Worm (Caenorhabditis elegans) whole organism, L1 larva: ENCODE results near the gene twk-12.

Experiments
- C04F5.9 ChIP-seq: sonication (generic microtip); optimal IDR thresholded peaks from 2 replicates; lab custom pipeline; 2016; ENCODE audit warnings: missing genetic modification characterization, missing compliant biosample characterization
- C34B4.2 ChIP-seq: sonication (generic microtip); optimal IDR thresholded peaks from 2 replicates; lab custom pipeline; 2017; ENCODE audit warnings: mild to moderate bottlenecking, missing genetic modification characterization, missing compliant biosample characterization
- Y116A8C.19 ChIP-seq: sonication (generic microtip); optimal IDR thresholded peaks from 2 replicates; lab custom pipeline; 2016; ENCODE audit warnings: missing compliant biosample characterization, missing genetic modification characterization, borderline replicate concordance
- aha-1 ChIP-seq: fragments of 150-350 bp; optimal IDR thresholded peaks from 2 replicates; lab custom pipeline; 2014; ENCODE audit warnings: missing biosample characterization, missing genetic modification characterization
- alr-1 ChIP-seq: fragments of 200-800 bp; sonication (Bioruptor generic); optimal IDR thresholded peaks from 2 replicates; lab custom pipeline; 2018; ENCODE audit warnings: borderline replicate concordance, mild to moderate bottlenecking, missing genetic modification characterization, missing compliant biosample characterization
- blmp-1 ChIP-seq: fragments of 150-350 bp; optimal IDR thresholded peaks from 2 replicates; lab custom pipeline; 2014; ENCODE audit warnings: missing biosample characterization, missing genetic modification characterization
- ceh-63 ChIP-seq: fragments of 200-800 bp; sonication (Bioruptor generic); optimal IDR thresholded peaks from 2 replicates; lab custom pipeline; 2018; ENCODE audit warnings: mild to moderate bottlenecking, missing genetic modification characterization, missing compliant biosample characterization
- ceh-82 ChIP-seq, 3 experiments: fragments of 150-350 bp in 1 of 3; sonication (generic microtip) in 2 of 3; optimal IDR thresholded peaks; 2 replicates each; lab custom pipeline; 2014 to 2017; ENCODE audit warnings: missing biosample characterization in 3 of 3, missing genetic modification characterization in 3 of 3
- ceh-88 ChIP-seq: fragments of 200-800 bp; sonication (Bioruptor generic); IDR thresholded peaks from 2 replicates; pipeline ENCODE4 v1.3.6; 2022; ENCODE audit warnings: missing genetic modification characterization, missing compliant biosample characterization
- ceh-90 ChIP-seq: sonication (generic microtip); optimal IDR thresholded peaks from 2 replicates; lab custom pipeline; 2016; ENCODE audit warnings: missing genetic modification characterization, missing compliant biosample characterization
- ces-1 ChIP-seq: fragments of 150-350 bp; optimal IDR thresholded peaks from 2 replicates; lab custom pipeline; 2014; ENCODE audit warnings: missing biosample characterization, missing genetic modification reagents, missing genetic modification characterization
- dsc-1 ChIP-seq: sonication (generic microtip); optimal IDR thresholded peaks from 2 replicates; lab custom pipeline; 2016; ENCODE audit warnings: mild to moderate bottlenecking, missing genetic modification characterization, missing compliant biosample characterization
- efl-1 ChIP-seq, 4 experiments: fragments of 150-350 bp; optimal IDR thresholded peaks in 3 of 4; peaks in 1 of 4; 1 replicate in 1 of 4; 2 replicates in 3 of 4; lab custom pipeline; 2014; ENCODE audit warnings: missing biosample characterization in 2 of 4, missing genetic modification characterization in 2 of 4, missing genetic modification reagents in 2 of 4
- efl-3 ChIP-seq: fragments of 200-800 bp; sonication (Bioruptor generic); optimal IDR thresholded peaks from 2 replicates; lab custom pipeline; 2018; ENCODE audit warnings: mild to moderate bottlenecking, missing genetic modification characterization, missing compliant biosample characterization
- egl-13 ChIP-seq: sonication (generic microtip); optimal IDR thresholded peaks from 2 replicates; lab custom pipeline; 2016; ENCODE audit warnings: missing genotype, missing genetic modification reagents, missing genetic modification characterization, missing compliant biosample characterization
- egl-27 ChIP-seq, 2 experiments: fragments of 150-350 bp in 1 of 2; sonication (generic microtip); optimal IDR thresholded peaks; 3 replicates each; lab custom pipeline; 2017 to 2018; ENCODE audit warnings: missing biosample characterization in 2 of 2, missing genetic modification characterization in 2 of 2, missing genetic modification reagents in 2 of 2
- elt-2 ChIP-seq: sonication (generic microtip); optimal IDR thresholded peaks from 2 replicates; lab custom pipeline; 2016; ENCODE audit warnings: missing genetic modification characterization, mild to moderate bottlenecking, inconsistent platforms, missing compliant biosample characterization, missing genetic modification reagents
- elt-3 ChIP-seq, 6 experiments: fragments of 150-350 bp in 1 of 6; sonication (generic microtip); optimal IDR thresholded peaks; 2 replicates each; lab custom pipeline; 2017 to 2018; ENCODE audit warnings: missing biosample characterization in 6 of 6, missing genetic modification characterization in 6 of 6, inconsistent platforms in 1 of 6
- ets-5 ChIP-seq: fragments of 200-800 bp; sonication (Bioruptor generic); IDR thresholded peaks from 2 replicates; pipeline ENCODE4 v1.3.6; 2022; ENCODE audit warnings: missing genetic modification characterization, missing compliant biosample characterization
- fkh-10 ChIP-seq: sonication (generic microtip); optimal IDR thresholded peaks from 2 replicates; lab custom pipeline; 2017; ENCODE audit warnings: missing biosample characterization, missing genetic modification reagents, missing genetic modification characterization
- fkh-8 ChIP-seq: sonication (generic microtip); optimal IDR thresholded peaks from 2 replicates; lab custom pipeline; 2016; ENCODE audit warnings: mild to moderate bottlenecking, missing genetic modification characterization, missing compliant biosample characterization
- fos-1 ChIP-seq: fragments of 150-350 bp; optimal IDR thresholded peaks from 2 replicates; lab custom pipeline; 2014; ENCODE audit warnings: missing biosample characterization, missing genetic modification characterization
- grh-1 ChIP-seq: fragments of 200-800 bp; sonication (Bioruptor generic); IDR thresholded peaks from 2 replicates; pipeline ENCODE4 v1.3.6; 2022; ENCODE audit warnings: missing genetic modification reagents, missing genetic modification characterization, missing compliant biosample characterization
- hlh-4 ChIP-seq: sonication (generic microtip); optimal IDR thresholded peaks from 2 replicates; lab custom pipeline; 2016; ENCODE audit warnings: mild to moderate bottlenecking, missing genetic modification characterization, missing compliant biosample characterization
- hpl-2 ChIP-seq: fragments of 150-350 bp; optimal IDR thresholded peaks from 2 replicates; lab custom pipeline; 2014; ENCODE audit warnings: missing biosample characterization, missing genetic modification reagents, missing genetic modification characterization
- jun-1 ChIP-seq: fragments of 150-350 bp; optimal IDR thresholded peaks from 2 replicates; lab custom pipeline; 2014; ENCODE audit warnings: missing biosample characterization, missing genetic modification reagents, missing genetic modification characterization
- lin-13 ChIP-seq: fragments of 150-350 bp; optimal IDR thresholded peaks from 2 replicates; lab custom pipeline; 2014; ENCODE audit warnings: missing biosample characterization, missing genetic modification reagents, missing genetic modification characterization
- lin-14 ChIP-seq: fragments of 200-800 bp; sonication (Bioruptor generic); optimal IDR thresholded peaks from 2 replicates; lab custom pipeline; 2018; ENCODE audit warnings: mild to moderate bottlenecking, missing genetic modification characterization, moderate library complexity, missing compliant biosample characterization
- lin-35 ChIP-seq, 2 experiments: fragments of 150-350 bp; optimal IDR thresholded peaks; 2 replicates each; lab custom pipeline; 2014; ENCODE audit warnings: missing biosample characterization in 2 of 2, missing genetic modification characterization in 2 of 2, missing genetic modification reagents in 2 of 2
- lin-39 ChIP-seq: fragments of 150-350 bp; optimal IDR thresholded peaks from 2 replicates; lab custom pipeline; 2014; ENCODE audit warnings: missing biosample characterization, missing genetic modification reagents, missing genetic modification characterization
- lsy-2 ChIP-seq, 2 experiments: fragments of 150-350 bp; optimal IDR thresholded peaks; 2 replicates each; lab custom pipeline; 2014; ENCODE audit warnings: missing biosample characterization in 2 of 2, missing genetic modification characterization in 2 of 2
- mdl-1 ChIP-seq, 2 experiments: fragments of 150-350 bp; optimal IDR thresholded peaks; 2 replicates each; lab custom pipeline; 2014 to 2017; ENCODE audit warnings: missing biosample characterization in 2 of 2, missing genetic modification characterization in 2 of 2, inconsistent platforms in 1 of 2
- mep-1 ChIP-seq: fragments of 150-350 bp; optimal IDR thresholded peaks from 2 replicates; lab custom pipeline; 2014; ENCODE audit warnings: missing biosample characterization, missing genetic modification characterization
- nhr-11 ChIP-seq: fragments of 150-350 bp; optimal IDR thresholded peaks from 2 replicates; lab custom pipeline; 2014; ENCODE audit warnings: missing biosample characterization, missing genetic modification characterization
- nhr-28 ChIP-seq: fragments of 150-350 bp; optimal IDR thresholded peaks from 2 replicates; lab custom pipeline; 2014; ENCODE audit warnings: missing biosample characterization, missing genetic modification characterization
- nhr-47 ChIP-seq: sonication (generic microtip); optimal IDR thresholded peaks from 2 replicates; lab custom pipeline; 2016; ENCODE audit warnings: mild to moderate bottlenecking, missing genetic modification characterization, moderate library complexity, missing compliant biosample characterization
- nhr-76 ChIP-seq: sonication (generic microtip); optimal IDR thresholded peaks from 2 replicates; lab custom pipeline; 2017; ENCODE audit warnings: missing biosample characterization, missing genetic modification characterization
- nhr-84 ChIP-seq: sonication (generic microtip); optimal IDR thresholded peaks from 2 replicates; lab custom pipeline; 2017; ENCODE audit warnings: missing biosample characterization, missing genetic modification characterization
- nhr-85 ChIP-seq: sonication (generic microtip); peaks from one replicate; lab custom pipeline; 2016; ENCODE audit warnings: missing genetic modification characterization, inconsistent platforms, missing compliant biosample characterization
- nhr-90 ChIP-seq: sonication (generic microtip); optimal IDR thresholded peaks from 2 replicates; lab custom pipeline; 2016; ENCODE audit warnings: mild to moderate bottlenecking, missing genetic modification characterization, missing compliant biosample characterization; ENCODE audit not compliant: poor library complexity
- pax-3 ChIP-seq: fragments of 200-800 bp; sonication (Bioruptor generic); optimal IDR thresholded peaks from 2 replicates; lab custom pipeline; 2018; ENCODE audit warnings: mild to moderate bottlenecking, missing genetic modification characterization, moderate library complexity, missing compliant biosample characterization
- rnt-1 ChIP-seq: sonication (generic microtip); optimal IDR thresholded peaks from 2 replicates; lab custom pipeline; 2016; ENCODE audit warnings: mild to moderate bottlenecking, missing genetic modification characterization, moderate library complexity, missing compliant biosample characterization
- sptf-1 ChIP-seq: fragments of 150-350 bp; optimal IDR thresholded peaks from 2 replicates; lab custom pipeline; 2014; ENCODE audit warnings: missing biosample characterization, missing genetic modification characterization
- sup-37 ChIP-seq: fragments of 200-800 bp; sonication (Bioruptor generic); optimal IDR thresholded peaks from 2 replicates; lab custom pipeline; 2018; ENCODE audit warnings: mild to moderate bottlenecking, missing genetic modification characterization, missing compliant biosample characterization
- tbx-2 ChIP-seq: sonication (generic microtip); optimal IDR thresholded peaks from 2 replicates; lab custom pipeline; 2016; ENCODE audit warnings: missing genetic modification characterization, missing compliant biosample characterization
- tlp-1 ChIP-seq: fragments of 150-350 bp; optimal IDR thresholded peaks from 2 replicates; lab custom pipeline; 2014; ENCODE audit warnings: missing biosample characterization, missing genetic modification characterization
- unc-130 ChIP-seq: fragments of 150-350 bp; optimal IDR thresholded peaks from 2 replicates; lab custom pipeline; 2017; ENCODE audit warnings: missing biosample characterization, missing genetic modification characterization, inconsistent platforms
- unc-30 ChIP-seq: sonication (generic microtip); optimal IDR thresholded peaks from 2 replicates; lab custom pipeline; 2017; ENCODE audit warnings: missing biosample characterization, missing genetic modification characterization
- unc-86 ChIP-seq: sonication (generic microtip); optimal IDR thresholded peaks from 2 replicates; lab custom pipeline; 2016; ENCODE audit warnings: missing genetic modification characterization, missing compliant biosample characterization
- xbp-1 ChIP-seq: sonication (generic microtip); optimal IDR thresholded peaks from 2 replicates; lab custom pipeline; 2016; ENCODE audit warnings: missing genetic modification characterization, missing compliant biosample characterization
- zip-4 ChIP-seq: fragments of 200-800 bp; sonication (Bioruptor generic); optimal IDR thresholded peaks from 2 replicates; lab custom pipeline; 2018; ENCODE audit warnings: mild to moderate bottlenecking, missing genetic modification characterization, moderate library complexity, missing compliant biosample characterization
- ztf-11 ChIP-seq, 2 experiments: sonication (generic microtip); optimal IDR thresholded peaks; 2 replicates each; lab custom pipeline; 2016 to 2017; ENCODE audit warnings: missing genetic modification characterization in 2 of 2, missing biosample characterization in 1 of 2, missing compliant biosample characterization in 1 of 2
- ztf-4 ChIP-seq: fragments of 150-350 bp; optimal IDR thresholded peaks from 2 replicates; lab custom pipeline; 2014; ENCODE audit warnings: missing biosample characterization, missing genetic modification characterization

The twk-12 gene

ce11 chrV:10719833-10720170, 52.4 kb downstream of the twk-12 start:
- TF ChIP-seq rnt-1 (peak; percentile 72), nhr-47 (tag; lab: Kevin White, UChicago) (peak; percentile 67), lin-14 (GFP tag; lab: Kevin White, UChicago) (peak; percentile 92), xbp-1 (tag; lab: Kevin White, UChicago) (peak; percentile 51), nhr-84 (no peak), ztf-4 (peak; percentile 46), mep-1 (peak; percentile 59), lin-39 (tag; lab: Kevin White, UChicago) (peak; percentile 20), dsc-1 (tag; lab: Kevin White, UChicago) (peak; percentile 36), sptf-1 (tag; lab: Kevin White, UChicago) (no peak), C34B4.2 (no peak), egl-27 (tag; optimal IDR thresholded peaks at IDR 0.05; lab: Kevin White, UChicago) (no peak), alr-1 (tag; lab: Kevin White, UChicago) (no peak), unc-30 (tag; lab: Kevin White, UChicago) (no peak), ets-5 (no peak), fkh-10 (GFP tag; lab: Kevin White, UChicago) (no peak), ceh-88 (GFP tag; lab: Robert Waterston, UW) (no peak), efl-1 (optimal IDR thresholded peaks at IDR 0.05; lab: Kevin White, UChicago) (peak; percentile 35 to 44), efl-1 (GFP tag; optimal IDR thresholded peaks at IDR 0.05 in 1 of 2; lab: Kevin White, UChicago) (peak; percentile 37 to 94), blmp-1 (tag; lab: Kevin White, UChicago) (peak; percentile 95), unc-86 (tag; lab: Kevin White, UChicago) (no peak), nhr-85 (tag; lab: Kevin White, UChicago) (peak; percentile 99), tlp-1 (tag; lab: Kevin White, UChicago) (no peak), jun-1 (tag; lab: Kevin White, UChicago) (peak; percentile 25), nhr-28 (no peak), pax-3 (peak; percentile 76), ceh-63 (GFP tag; lab: Kevin White, UChicago) (no peak), lsy-2 (tag; optimal IDR thresholded peaks at IDR 0.05; lab: Kevin White, UChicago) (peak; percentile 50 to 90), nhr-90 (tag; lab: Kevin White, UChicago) (peak; percentile 76), egl-13 (tag; lab: Kevin White, UChicago) (no peak), Y116A8C.19 (tag; lab: Kevin White, UChicago) (no peak), ceh-90 (tag; lab: Kevin White, UChicago) (no peak), aha-1 (tag; lab: Kevin White, UChicago) (peak; percentile 32), tbx-2 (peak; percentile 84), hpl-2 (GFP tag; lab: Kevin White, UChicago) (peak; percentile 59), ceh-82 (tag; optimal IDR thresholded peaks at IDR 0.05; lab: Kevin White, UChicago) (no peak), hlh-4 (tag; lab: Kevin White, UChicago) (no peak), lin-13 (GFP tag; lab: Kevin White, UChicago) (peak; percentile 60), nhr-11 (peak; percentile 28), ces-1 (GFP tag; lab: Kevin White, UChicago) (no peak), ztf-11 (tag; optimal IDR thresholded peaks at IDR 0.05; lab: Kevin White, UChicago) (no peak), elt-2 (tag; lab: Kevin White, UChicago) (peak; percentile 53), lin-35 (GFP tag; optimal IDR thresholded peaks at IDR 0.05; lab: Kevin White, UChicago) (peak; percentile 49 to 89), unc-130 (peak; percentile 86), fkh-8 (tag; lab: Kevin White, UChicago) (peak; percentile 42), efl-3 (no peak), C04F5.9 (tag; lab: Kevin White, UChicago) (no peak), fos-1 (tag; lab: Kevin White, UChicago) (no peak), grh-1 (GFP tag; lab: Robert Waterston, UW) (peak; percentile 58), elt-3 (tag; optimal IDR thresholded peaks at IDR 0.05; lab: Kevin White, UChicago) (peak in 2 of 6 experiments; percentile 88 to 89), sup-37 (GFP tag; lab: Kevin White, UChicago) (no peak), zip-4 (GFP tag; lab: Kevin White, UChicago) (peak; percentile 1), mdl-1 (tag; optimal IDR thresholded peaks at IDR 0.05; lab: Kevin White, UChicago) (peak in 1 of 2 experiments; percentile 97), nhr-76 (no peak)
